Worm (Caenorhabditis elegans) whole organism, midembryonic: Measurements from ENCODE around the gene C13A10.1.

Experiments used
- T22C8.4 ChIP-seq: fragments of 200-800 bp; sonication (Bioruptor generic); IDR thresholded peaks from 2 replicates; pipeline ENCODE4 v1.3.6; 2022; ENCODE audit warnings: missing genetic modification characterization, missing compliant biosample characterization
- cog-1 ChIP-seq: sonication (generic microtip); optimal IDR thresholded peaks from 2 replicates; lab custom pipeline; 2016; ENCODE audit warnings: missing genetic modification characterization, missing compliant biosample characterization
- flt-1 ChIP-seq: fragments of 200-800 bp; sonication (Bioruptor generic); IDR thresholded peaks from 2 replicates; pipeline ENCODE4 v1.3.6; 2022; ENCODE audit warnings: missing genetic modification characterization, missing compliant biosample characterization
- klf-2 ChIP-seq: fragments of 200-800 bp; sonication (Bioruptor generic); conservative IDR thresholded peaks from 2 replicates; pipeline ENCODE4 v1.3.6; 2022; ENCODE audit warnings: missing genetic modification reagents, missing genetic modification characterization, missing compliant biosample characterization
- med-1 ChIP-seq: sonication (generic microtip); optimal IDR thresholded peaks from 2 replicates; lab custom pipeline; 2017; ENCODE audit warnings: missing genetic modification characterization, mild to moderate bottlenecking, missing compliant biosample characterization, antibody characterized with exemption, missing genetic modification reagents; ENCODE audit not compliant: insufficient read depth
- ref-1 ChIP-seq: fragments of 200-800 bp; sonication (Bioruptor generic); conservative IDR thresholded peaks from 2 replicates; pipeline ENCODE4 v1.3.6; 2022; ENCODE audit warnings: missing genetic modification reagents, missing genetic modification characterization, missing compliant biosample characterization
- tab-1 ChIP-seq: fragments of 200-800 bp; sonication (Bioruptor generic); IDR thresholded peaks from 2 replicates; pipeline ENCODE4 v1.3.6; 2022; ENCODE audit warnings: missing genetic modification characterization, missing compliant biosample characterization
- ztf-23 ChIP-seq: fragments of 200-800 bp; sonication (Bioruptor generic); IDR thresholded peaks from 2 replicates; pipeline ENCODE4 v1.3.6; 2022; ENCODE audit warnings: missing genetic modification reagents, missing genetic modification characterization, missing compliant biosample characterization
- ztf-29 ChIP-seq: fragments of 200-800 bp; sonication (Bioruptor generic); IDR thresholded peaks from 2 replicates; pipeline ENCODE4 v1.3.6; 2022; ENCODE audit warnings: missing genetic modification reagents, missing genetic modification characterization, missing compliant biosample characterization

C13A10.1 gene

DNA sequence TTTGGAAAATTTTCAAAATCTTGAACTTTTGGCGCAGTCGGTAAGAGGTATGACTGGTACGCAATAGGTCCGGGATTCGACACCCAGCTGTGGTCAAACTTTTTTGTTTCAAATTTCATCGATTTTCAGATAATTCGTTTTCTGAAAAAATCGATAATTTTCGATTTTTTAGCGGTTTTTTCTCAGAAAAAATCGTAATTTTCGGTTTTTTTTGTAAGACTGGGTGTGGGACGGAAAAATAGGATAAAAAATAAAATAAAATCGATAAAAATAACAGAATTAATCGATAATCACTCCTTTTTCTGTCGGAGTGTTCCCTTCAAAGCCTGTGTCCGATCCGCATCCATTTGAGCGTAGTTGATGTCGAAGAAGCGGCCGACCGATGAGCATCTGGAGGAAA lies 13.3 kb upstream of the C13A10.1 start:
- TF ChIP-seq T22C8.4 (GFP tag; lab: Robert Waterston, UW), result no peak
- no peak for TF ChIP-seq ref-1
- no peak for TF ChIP-seq ztf-29 (GFP tag; lab: Robert Waterston, UW)
- no peak for TF ChIP-seq ztf-23 (GFP tag; lab: Robert Waterston, UW)
- TF ChIP-seq flt-1 (GFP tag; lab: Robert Waterston, UW), result no peak
- no peak for TF ChIP-seq tab-1 (GFP tag; lab: Robert Waterston, UW)
- TF ChIP-seq med-1, result no peak
- TF ChIP-seq cog-1, result no peak
- TF ChIP-seq klf-2, result no peak

DNA sequence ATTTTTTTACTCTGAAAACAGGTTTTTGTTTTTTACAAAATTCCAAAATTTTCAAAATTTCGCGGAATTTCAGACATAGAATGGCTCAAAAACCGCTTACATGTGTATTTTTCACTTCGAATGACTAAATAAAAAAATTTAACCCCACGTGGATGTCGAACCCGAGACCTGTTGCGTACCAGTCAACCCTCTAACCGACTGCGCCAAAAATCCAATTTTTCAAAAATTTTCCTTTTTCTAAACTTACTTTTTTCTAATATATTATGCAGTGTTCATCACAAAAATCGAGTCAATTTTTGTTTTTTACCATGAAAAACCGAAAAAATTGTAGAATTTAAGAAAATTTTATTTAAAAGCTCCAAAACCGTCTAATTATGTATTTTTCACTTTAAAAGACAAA lies 10.5 kb upstream of the C13A10.1 start:
- TF ChIP-seq T22C8.4 (GFP tag; lab: Robert Waterston, UW) (no peak), klf-2 (no peak), med-1 (no peak), ref-1 (no peak)

DNA sequence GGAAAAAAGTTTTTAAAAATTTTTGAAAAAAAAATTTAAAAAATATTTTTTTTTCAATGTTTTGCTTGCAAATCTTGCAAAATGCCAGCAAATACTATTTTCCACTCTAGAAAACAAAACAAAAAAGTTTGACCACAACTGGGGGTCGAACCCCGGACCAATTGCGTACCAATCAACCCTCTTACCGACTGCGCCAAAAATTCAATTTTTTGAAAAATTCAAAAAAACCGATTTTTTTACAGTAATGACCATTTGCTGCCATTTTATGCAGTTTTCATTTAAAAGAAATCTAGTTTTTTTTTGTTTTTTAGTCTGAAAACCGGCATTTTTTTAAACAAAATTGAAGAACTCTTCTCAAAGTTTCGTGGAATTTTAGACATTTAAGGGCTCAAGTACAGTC lies 7.0 kb upstream of the C13A10.1 start:
- no peak for TF ChIP-seq ref-1
- no peak for TF ChIP-seq tab-1 (GFP tag; lab: Robert Waterston, UW)
- no peak for TF ChIP-seq klf-2
- no peak for TF ChIP-seq med-1
- TF ChIP-seq ztf-29 (GFP tag; lab: Robert Waterston, UW), result no peak

DNA sequence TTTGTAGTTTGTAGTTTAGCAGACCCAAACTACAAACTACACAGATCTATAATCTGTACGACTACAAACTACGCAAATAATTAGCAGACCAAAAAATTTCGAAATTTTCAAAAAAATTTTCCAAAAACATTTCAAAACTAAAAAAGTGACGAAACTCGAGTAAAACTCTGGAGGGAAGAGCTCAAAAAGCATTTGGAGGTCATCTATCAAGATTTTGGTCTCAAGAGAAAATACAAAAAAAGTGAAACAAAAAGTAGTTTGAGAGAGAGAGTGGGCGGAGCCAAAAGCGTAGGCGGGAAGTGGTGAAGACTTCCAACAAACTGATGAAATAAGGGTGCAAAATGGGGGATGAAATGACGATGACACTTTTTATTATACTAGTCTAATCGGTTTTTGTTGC lies 4.8 kb upstream of the C13A10.1 start:
- TF ChIP-seq klf-2, result no peak
- TF ChIP-seq tab-1 (GFP tag; lab: Robert Waterston, UW), result no peak
- no peak for TF ChIP-seq flt-1 (GFP tag; lab: Robert Waterston, UW)
- TF ChIP-seq ztf-29 (GFP tag; lab: Robert Waterston, UW), result no peak
- TF ChIP-seq ztf-23 (GFP tag; lab: Robert Waterston, UW), result no peak
- TF ChIP-seq cog-1, result no peak
- TF ChIP-seq ref-1, result no peak
- TF ChIP-seq med-1, result no peak
- no peak for TF ChIP-seq T22C8.4 (GFP tag; lab: Robert Waterston, UW)

DNA sequence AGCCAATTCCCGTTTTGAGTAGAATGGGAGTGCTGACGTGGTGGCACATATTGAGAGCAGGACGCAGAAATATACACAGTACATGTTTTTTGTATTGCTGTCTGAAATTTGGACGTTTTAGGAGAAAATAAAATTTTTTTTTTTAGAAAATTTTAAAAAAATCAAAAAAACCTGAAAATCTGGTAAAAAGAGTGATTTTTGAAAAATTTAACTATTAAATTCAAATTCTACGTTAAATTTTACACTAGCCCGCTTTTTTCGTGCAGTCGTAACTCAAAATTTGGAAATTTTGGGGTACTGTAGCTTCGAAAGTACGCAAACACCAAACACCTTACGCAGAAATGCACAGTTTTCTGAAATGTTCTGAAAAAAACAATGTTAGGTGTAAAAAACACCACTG lies 2.5 kb upstream of the C13A10.1 start, which contains the start of gene C13A10.2:
Gene C13A10.2, minus strand, starts transcription at position 101 of the 400 bp plus-strand sequence.
- no peak for TF ChIP-seq klf-2
- no peak for TF ChIP-seq flt-1 (GFP tag; lab: Robert Waterston, UW)
- TF ChIP-seq ref-1, result no peak
- TF ChIP-seq cog-1, result no peak
- TF ChIP-seq T22C8.4 (GFP tag; lab: Robert Waterston, UW), result no peak
- TF ChIP-seq ztf-29 (GFP tag; lab: Robert Waterston, UW), result no peak
- TF ChIP-seq ztf-23 (GFP tag; lab: Robert Waterston, UW), result no peak
- TF ChIP-seq med-1, result no peak
- no peak for TF ChIP-seq tab-1 (GFP tag; lab: Robert Waterston, UW)

DNA sequence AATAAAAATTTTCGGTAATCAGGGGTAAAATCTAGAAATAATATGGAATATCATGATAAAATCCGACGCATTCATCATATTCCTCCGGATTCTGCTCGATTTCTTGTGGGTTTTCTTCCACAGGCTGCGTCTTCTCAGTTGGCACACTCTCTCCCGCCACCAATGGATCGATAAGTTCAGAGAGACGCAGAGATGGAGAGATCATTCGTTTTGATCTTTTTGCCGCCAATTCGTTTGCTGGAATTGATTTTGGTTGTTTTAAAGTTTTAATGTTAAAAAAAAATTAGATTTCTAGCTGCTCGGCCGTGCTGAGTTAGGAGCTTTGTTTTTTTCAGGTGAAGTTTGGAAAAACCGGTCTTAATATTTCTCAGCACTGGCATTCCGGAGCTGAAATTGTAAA lies 1.8 kb upstream of the C13A10.1 start:
- TF ChIP-seq tab-1 (GFP tag; lab: Robert Waterston, UW) (no peak), flt-1 (GFP tag; lab: Robert Waterston, UW) (no peak), ref-1 (no peak), T22C8.4 (GFP tag; lab: Robert Waterston, UW) (no peak), klf-2 (no peak), ztf-23 (GFP tag; lab: Robert Waterston, UW) (no peak)

DNA sequence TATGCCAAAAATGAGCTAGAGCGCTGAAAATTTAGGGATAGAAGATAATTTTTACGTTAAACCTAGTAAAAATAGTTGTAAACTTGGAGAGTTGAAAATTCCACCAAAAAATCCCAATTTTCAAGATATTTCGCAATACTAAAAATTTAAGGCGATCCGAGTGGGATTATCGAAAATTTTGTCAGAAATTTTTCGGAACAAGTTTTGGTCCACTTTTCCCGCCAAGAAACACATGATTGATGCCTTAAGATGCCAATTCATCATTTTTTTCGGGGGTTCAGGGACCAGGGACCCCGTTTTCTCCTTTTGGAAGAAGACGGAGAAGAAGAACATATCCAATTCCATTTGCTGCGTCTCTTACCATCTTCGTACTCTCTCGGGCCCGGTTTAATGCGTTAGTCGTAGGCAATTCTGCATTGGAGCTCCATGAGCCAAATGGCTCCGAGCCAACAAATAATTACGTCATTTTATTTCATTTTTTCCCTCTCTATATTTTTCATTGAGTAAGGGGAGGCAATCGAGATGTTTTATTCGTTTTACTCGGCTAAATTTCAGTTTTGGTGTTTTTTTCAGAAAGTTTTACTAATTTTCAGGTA lies 10.8 kb downstream of the C13A10.1 start:
- TF ChIP-seq med-1 (no peak), klf-2 (no peak), flt-1 (GFP tag; lab: Robert Waterston, UW) (no peak), ztf-29 (GFP tag; lab: Robert Waterston, UW) (no peak), ztf-23 (GFP tag; lab: Robert Waterston, UW) (no peak), ref-1 (no peak), cog-1 (no peak), tab-1 (GFP tag; lab: Robert Waterston, UW) (no peak), T22C8.4 (GFP tag; lab: Robert Waterston, UW) (no peak)

DNA sequence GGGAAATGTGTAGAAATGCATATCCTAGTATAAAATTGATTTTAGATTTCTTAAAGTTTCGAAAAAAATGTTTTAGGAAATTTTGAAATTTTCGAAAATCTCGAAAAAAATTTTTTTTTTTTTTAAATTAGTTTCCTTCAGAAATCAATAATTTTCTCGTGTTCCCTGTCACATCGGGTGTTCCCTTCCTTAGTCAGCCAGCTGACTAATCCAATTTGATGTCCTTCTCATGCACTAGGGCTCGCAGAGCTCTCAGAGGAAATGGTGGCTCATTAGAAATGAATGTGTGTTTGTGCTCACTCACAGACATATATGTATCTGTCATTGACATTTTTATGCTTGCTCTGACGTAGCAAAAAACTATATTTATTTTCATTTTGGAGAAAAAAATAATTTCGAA lies 11.7 kb downstream of the C13A10.1 start:
- TF ChIP-seq ref-1 (no peak), med-1 (no peak), flt-1 (GFP tag; lab: Robert Waterston, UW) (no peak), klf-2 (no peak), ztf-23 (GFP tag; lab: Robert Waterston, UW) (no peak), ztf-29 (GFP tag; lab: Robert Waterston, UW) (no peak), tab-1 (GFP tag; lab: Robert Waterston, UW) (no peak), cog-1 (no peak), T22C8.4 (GFP tag; lab: Robert Waterston, UW) (no peak)

DNA sequence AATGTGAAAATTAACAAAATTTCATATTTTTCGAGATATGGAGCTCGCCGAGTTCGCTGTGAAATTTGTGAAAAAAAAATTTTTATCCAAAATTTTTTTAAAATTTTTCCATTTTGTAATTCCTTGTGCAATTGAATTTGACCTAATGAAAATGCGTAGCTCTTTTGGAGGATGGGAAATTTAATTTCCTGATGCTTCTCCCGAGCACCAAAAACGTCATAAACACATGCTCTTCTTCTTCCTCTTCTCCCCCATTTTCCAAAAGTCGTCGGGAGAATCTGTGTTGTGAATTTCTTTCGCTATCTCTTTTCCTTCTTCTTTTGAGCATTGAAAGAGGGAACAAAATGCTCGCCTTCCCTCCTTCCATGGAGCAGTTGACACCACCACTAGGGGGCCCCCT lies 14.0 kb downstream of the C13A10.1 start:
- TF ChIP-seq cog-1 (no peak), flt-1 (GFP tag; lab: Robert Waterston, UW) (no peak), T22C8.4 (GFP tag; lab: Robert Waterston, UW) (no peak), ztf-29 (GFP tag; lab: Robert Waterston, UW) (no peak), tab-1 (GFP tag; lab: Robert Waterston, UW) (no peak), ref-1 (no peak), klf-2 (no peak), ztf-23 (GFP tag; lab: Robert Waterston, UW) (no peak), med-1 (no peak)

DNA sequence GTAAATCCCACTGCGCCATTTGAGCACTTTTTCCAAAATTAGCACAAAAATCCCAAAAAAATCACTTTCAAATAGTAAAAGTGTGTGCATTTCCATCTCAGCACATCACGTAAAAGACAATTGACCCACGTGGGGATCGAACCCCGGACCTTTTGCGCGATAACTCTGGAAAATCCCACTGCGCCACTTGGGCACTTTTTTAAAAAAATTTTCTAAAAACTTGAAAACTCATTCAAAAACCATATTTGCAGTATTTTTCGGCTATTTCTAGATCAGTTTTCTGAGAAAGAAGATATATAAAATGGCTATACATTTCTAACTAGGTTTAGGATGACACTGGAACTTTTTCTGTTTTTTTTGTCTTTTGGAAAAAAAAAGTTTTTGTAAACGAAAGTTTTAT lies 15.4 kb downstream of the C13A10.1 start:
- TF ChIP-seq ztf-23 (GFP tag; lab: Robert Waterston, UW) (no peak), ztf-29 (GFP tag; lab: Robert Waterston, UW) (no peak), flt-1 (GFP tag; lab: Robert Waterston, UW) (no peak), klf-2 (no peak), ref-1 (no peak), med-1 (no peak), tab-1 (GFP tag; lab: Robert Waterston, UW) (no peak), T22C8.4 (GFP tag; lab: Robert Waterston, UW) (no peak), cog-1 (no peak)

DNA sequence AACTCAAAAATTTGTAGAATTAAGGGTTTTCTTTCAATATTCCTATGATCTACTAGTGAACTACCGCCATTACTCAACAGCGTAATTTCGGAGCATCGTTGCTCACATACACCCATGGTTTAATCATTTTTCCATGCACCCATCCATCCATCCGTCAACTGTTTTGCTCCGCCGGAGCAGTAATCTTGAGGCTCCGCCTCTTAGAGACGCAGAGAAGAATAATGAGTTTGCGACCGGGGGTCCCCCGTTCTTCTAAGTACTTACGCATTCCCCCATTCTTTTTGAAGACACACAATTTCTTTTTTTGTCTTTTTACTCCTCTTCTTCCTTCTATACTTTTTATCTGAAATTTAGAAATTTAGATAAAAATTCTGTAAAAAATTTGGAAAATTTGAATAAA lies 17.3 kb downstream of the C13A10.1 start:
- 0 out of 2 replicates have a peak, but pooled peaks have one; percentile 57 for TF ChIP-seq tab-1 (GFP tag; lab: Robert Waterston, UW)
- no peak for TF ChIP-seq med-1
- TF ChIP-seq ztf-23 (GFP tag; lab: Robert Waterston, UW), result 0 out of 2 replicates have a peak, but pooled peaks have one; percentile 10
- TF ChIP-seq klf-2, result no peak
- no peak for TF ChIP-seq flt-1 (GFP tag; lab: Robert Waterston, UW)
